Worm (Caenorhabditis elegans): ENCODE results near the gene oac-31.
A peak's percentile ranks its signal among the peaks of the same experiment; 100 is the strongest.

The oac-31 gene

DNA sequence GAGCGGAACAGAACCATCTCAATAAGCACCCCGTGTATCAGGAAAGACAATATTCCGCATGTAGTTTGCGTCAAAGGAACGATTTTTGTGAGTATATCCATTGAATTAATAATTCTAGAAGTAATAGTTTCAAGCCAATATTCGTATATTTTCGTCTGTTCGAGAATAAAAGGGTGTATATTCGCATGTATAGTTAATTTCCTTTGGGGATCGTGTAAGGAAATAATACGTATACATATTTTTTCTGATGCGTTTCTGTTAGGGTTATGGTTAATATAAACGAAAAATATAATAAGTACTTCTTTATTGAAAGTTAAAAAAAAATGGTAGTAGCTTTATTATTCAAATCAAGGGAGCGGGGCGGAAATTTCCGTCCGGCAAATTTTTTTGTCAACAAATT lies 13.7 kb downstream of the oac-31 start, which contains the start of gene str-236:
Gene str-236, minus strand, starts transcription at position 101 of the 400 bp plus-strand sequence.
- TF ChIP-seq klf-2 (GFP tag; conservative IDR thresholded peaks at IDR 0.05) (no peak), tab-1 (GFP tag; IDR thresholded peaks at IDR 0.05) (no peak)

DNA sequence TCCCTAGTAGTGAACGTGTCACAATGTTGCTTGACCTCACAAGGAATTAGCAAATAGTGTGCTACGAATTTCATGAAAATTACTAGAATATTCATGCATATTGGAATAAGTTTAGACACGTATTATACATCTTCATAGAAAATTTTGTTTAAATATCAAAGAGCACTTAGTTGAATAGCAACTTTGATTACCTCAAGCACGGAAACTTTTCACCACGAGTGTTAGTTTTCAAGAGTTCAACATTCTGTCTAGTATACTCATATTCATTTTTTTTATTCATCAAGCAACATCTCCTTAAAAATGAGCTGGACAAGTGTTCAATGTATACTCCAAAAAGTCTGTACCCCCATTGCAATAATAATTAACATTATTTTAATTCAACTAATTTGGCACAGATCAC lies 19.2 kb downstream of the oac-31 start, which contains the start of gene str-243:
Gene str-243, plus strand, starts transcription at position 301 of the 400 bp plus-strand sequence.
- TF ChIP-seq ref-1 (GFP tag; conservative IDR thresholded peaks at IDR 0.05) (no peak), cog-1 (tag; optimal IDR thresholded peaks at IDR 0.05) (no peak), T22C8.4 (GFP tag; IDR thresholded peaks at IDR 0.05) (no peak), klf-2 (GFP tag; conservative IDR thresholded peaks at IDR 0.05) (no peak), ztf-29 (GFP tag; IDR thresholded peaks at IDR 0.05) (no peak), tab-1 (GFP tag; IDR thresholded peaks at IDR 0.05) (no peak), med-1 (GFP tag; optimal IDR thresholded peaks at IDR 0.05; ENCODE audit: insufficient read depth) (no peak), ztf-23 (GFP tag; IDR thresholded peaks at IDR 0.05) (no peak), flt-1 (GFP tag; IDR thresholded peaks at IDR 0.05) (no peak)

- no peak for TF ChIP-seq ref-1 (GFP tag; conservative IDR thresholded peaks at IDR 0.05)
- TF ChIP-seq T22C8.4 (GFP tag; IDR thresholded peaks at IDR 0.05), result no peak
- TF ChIP-seq klf-2 (GFP tag; conservative IDR thresholded peaks at IDR 0.05), result no peak
- no peak for TF ChIP-seq med-1 (GFP tag; optimal IDR thresholded peaks at IDR 0.05; ENCODE audit: insufficient read depth)
- TF ChIP-seq ztf-29 (GFP tag; IDR thresholded peaks at IDR 0.05), result no peak
- no peak for TF ChIP-seq ztf-23 (GFP tag; IDR thresholded peaks at IDR 0.05)
- TF ChIP-seq tab-1 (GFP tag; IDR thresholded peaks at IDR 0.05), result no peak
- TF ChIP-seq flt-1 (GFP tag; IDR thresholded peaks at IDR 0.05), result no peak
- TF ChIP-seq cog-1 (tag; optimal IDR thresholded peaks at IDR 0.05), result no peak
These were observed 19.8 kb downstream of the oac-31 start, which contains the start of gene str-240 for ce11 chrV:1521845-1522244. str-240 (minus strand) TSS chrV:1521945.

DNA sequence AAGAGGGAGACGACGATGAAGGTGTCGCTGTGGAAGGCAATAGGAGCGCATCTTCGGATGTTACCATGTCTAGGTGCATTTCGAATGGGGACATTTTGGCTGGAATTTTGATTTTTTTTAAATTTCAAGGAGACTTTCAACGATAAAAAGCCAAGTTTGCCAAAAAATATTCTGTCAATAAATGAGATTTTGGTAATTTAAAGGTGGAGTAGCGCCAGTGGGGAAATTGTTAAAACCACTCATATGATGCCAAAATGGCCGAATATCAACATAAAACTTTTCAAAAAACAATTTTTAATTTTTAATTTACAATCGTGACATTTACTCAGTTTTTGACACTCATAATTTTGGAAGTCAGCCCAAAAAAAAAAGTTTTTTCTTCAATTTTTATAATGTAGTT lies 30.1 kb downstream of the oac-31 start, which contains the start of gene nhr-260:
Gene nhr-260, minus strand, starts transcription at position 101 of the 400 bp plus-strand sequence.
- no peak for TF ChIP-seq ztf-29 (GFP tag; IDR thresholded peaks at IDR 0.05)
- TF ChIP-seq ref-1 (GFP tag; conservative IDR thresholded peaks at IDR 0.05), result no peak
- no peak for TF ChIP-seq flt-1 (GFP tag; IDR thresholded peaks at IDR 0.05)
- TF ChIP-seq tab-1 (GFP tag; IDR thresholded peaks at IDR 0.05), result no peak

DNA sequence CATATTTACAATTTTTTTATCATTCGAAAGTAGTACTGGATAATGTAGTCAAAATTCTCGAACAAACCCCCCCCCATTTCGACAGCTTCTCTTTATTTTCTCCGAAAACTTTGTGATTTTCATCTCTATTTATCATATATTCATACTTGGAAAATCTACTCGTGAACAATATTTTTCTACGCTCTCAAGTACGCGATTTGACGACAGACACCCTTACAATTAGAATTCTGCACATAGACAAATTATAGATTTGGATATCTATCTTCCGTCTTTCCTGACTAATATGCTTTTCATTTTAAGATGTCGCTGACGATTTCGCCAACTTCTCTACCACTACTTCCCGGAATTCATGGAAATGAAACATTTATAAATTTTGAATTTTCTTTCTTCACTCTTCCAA lies 35.7 kb downstream of the oac-31 start, which contains the start of gene sru-28:
Gene sru-28, plus strand, starts transcription at position 301 of the 400 bp plus-strand sequence.
- TF ChIP-seq klf-2 (GFP tag; conservative IDR thresholded peaks at IDR 0.05) (no peak), ztf-29 (GFP tag; IDR thresholded peaks at IDR 0.05) (no peak), T22C8.4 (GFP tag; IDR thresholded peaks at IDR 0.05) (no peak), cog-1 (tag; optimal IDR thresholded peaks at IDR 0.05) (no peak), ztf-23 (GFP tag; IDR thresholded peaks at IDR 0.05) (no peak), tab-1 (GFP tag; IDR thresholded peaks at IDR 0.05) (no peak), ref-1 (GFP tag; conservative IDR thresholded peaks at IDR 0.05) (no peak), flt-1 (GFP tag; IDR thresholded peaks at IDR 0.05) (no peak), med-1 (GFP tag; optimal IDR thresholded peaks at IDR 0.05; ENCODE audit: insufficient read depth) (no peak)

ce11 chrV:1499140-1499539 lies 42.5 kb downstream of the oac-31 start, which contains the start of gene sru-27:
sru-27 (plus strand) TSS chrV:1499440.
- TF ChIP-seq ztf-23 (GFP tag; IDR thresholded peaks at IDR 0.05) (no peak), med-1 (GFP tag; optimal IDR thresholded peaks at IDR 0.05; ENCODE audit: insufficient read depth) (no peak), flt-1 (GFP tag; IDR thresholded peaks at IDR 0.05) (no peak), klf-2 (GFP tag; conservative IDR thresholded peaks at IDR 0.05) (no peak), T22C8.4 (GFP tag; IDR thresholded peaks at IDR 0.05) (no peak), ref-1 (GFP tag; conservative IDR thresholded peaks at IDR 0.05) (no peak)

DNA sequence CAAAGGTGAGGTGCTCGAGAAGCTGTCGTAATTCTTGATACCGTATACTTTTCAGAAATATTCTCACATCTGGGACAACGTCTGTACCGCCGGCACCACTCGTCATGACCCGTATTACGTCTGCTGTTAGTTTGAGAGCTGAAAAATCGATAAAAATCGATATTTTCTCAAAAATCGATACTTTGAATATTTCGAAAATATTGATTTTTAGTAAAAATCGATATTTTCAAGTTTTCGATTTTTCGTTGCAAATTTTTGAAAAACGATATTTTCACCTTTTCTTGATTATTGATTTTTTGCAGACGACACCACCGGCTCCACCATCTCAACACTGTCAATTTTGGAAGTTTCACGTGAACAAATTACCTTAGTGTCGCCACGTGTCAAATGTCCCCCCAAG lies 45.9 kb downstream of the oac-31 start:
- TF ChIP-seq klf-2 (GFP tag; conservative IDR thresholded peaks at IDR 0.05), result no peak
- peak; percentile 80 for TF ChIP-seq T22C8.4 (GFP tag; IDR thresholded peaks at IDR 0.05)

- TF ChIP-seq ref-1 (GFP tag; conservative IDR thresholded peaks at IDR 0.05), result no peak
- TF ChIP-seq cog-1 (tag; optimal IDR thresholded peaks at IDR 0.05), result no peak
These were observed 46.4 kb downstream of the oac-31 start, which contains the start of gene C38C3.3 for ce11 chrV:1495334-1495733. C38C3.3 (plus strand) TSS chrV:1495634.

DNA sequence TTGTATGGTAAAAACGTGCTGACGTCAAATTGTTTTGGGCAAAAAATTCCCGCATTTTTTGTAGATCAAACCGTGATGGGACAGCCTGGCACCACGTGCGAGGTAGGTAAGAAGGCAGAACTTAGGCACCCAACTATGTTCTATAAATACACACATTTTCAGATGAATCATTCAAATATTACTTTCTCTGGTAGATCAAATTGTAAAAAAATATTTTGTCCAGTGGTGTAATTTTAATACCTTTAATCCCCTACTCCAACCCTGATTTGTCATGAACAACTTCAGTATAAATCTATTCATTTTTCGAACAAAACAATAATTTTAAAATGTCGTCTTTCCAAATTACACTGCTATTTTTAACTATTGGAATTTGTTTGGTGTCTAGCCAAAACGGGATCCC lies 47.2 kb downstream of the oac-31 start, which contains the start of gene spig-7:
Gene spig-7, plus strand, starts transcription at position 301 of the 400 bp plus-strand sequence.
- TF ChIP-seq ztf-29 (GFP tag; IDR thresholded peaks at IDR 0.05), result no peak
- TF ChIP-seq flt-1 (GFP tag; IDR thresholded peaks at IDR 0.05), result no peak
- TF ChIP-seq tab-1 (GFP tag; IDR thresholded peaks at IDR 0.05), result no peak
- no peak for TF ChIP-seq med-1 (GFP tag; optimal IDR thresholded peaks at IDR 0.05; ENCODE audit: insufficient read depth)
- no peak for TF ChIP-seq ztf-23 (GFP tag; IDR thresholded peaks at IDR 0.05)
- no peak for TF ChIP-seq ref-1 (GFP tag; conservative IDR thresholded peaks at IDR 0.05)
- TF ChIP-seq klf-2 (GFP tag; conservative IDR thresholded peaks at IDR 0.05), result no peak
- no peak for TF ChIP-seq T22C8.4 (GFP tag; IDR thresholded peaks at IDR 0.05)
- no peak for TF ChIP-seq cog-1 (tag; optimal IDR thresholded peaks at IDR 0.05)

DNA sequence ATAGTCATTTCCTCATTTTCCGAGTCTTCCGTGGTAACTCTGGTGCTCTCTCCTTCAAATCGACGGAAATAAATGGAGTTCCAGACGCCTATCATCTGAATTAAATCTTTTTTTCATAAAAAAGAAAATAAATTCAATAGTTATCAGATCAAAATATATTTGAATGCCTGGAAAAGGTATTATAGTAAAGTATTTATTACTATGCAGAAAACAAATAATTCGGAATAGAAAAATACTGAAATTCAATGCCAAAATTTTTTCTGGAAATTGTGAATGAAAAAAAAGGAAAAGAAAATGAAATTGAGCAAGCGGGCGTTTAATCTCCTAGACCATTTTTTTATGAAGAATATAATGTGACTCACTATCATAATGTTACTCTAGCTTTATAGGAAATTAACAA lies 50.2 kb downstream of the oac-31 start, which contains the start of gene C38C3.6:
Gene C38C3.6, minus strand, starts transcription at position 101 of the 400 bp plus-strand sequence.
- TF ChIP-seq ztf-23 (GFP tag; IDR thresholded peaks at IDR 0.05) (no peak), ztf-29 (GFP tag; IDR thresholded peaks at IDR 0.05) (no peak), cog-1 (tag; optimal IDR thresholded peaks at IDR 0.05) (no peak), med-1 (GFP tag; optimal IDR thresholded peaks at IDR 0.05; ENCODE audit: insufficient read depth) (no peak)

DNA sequence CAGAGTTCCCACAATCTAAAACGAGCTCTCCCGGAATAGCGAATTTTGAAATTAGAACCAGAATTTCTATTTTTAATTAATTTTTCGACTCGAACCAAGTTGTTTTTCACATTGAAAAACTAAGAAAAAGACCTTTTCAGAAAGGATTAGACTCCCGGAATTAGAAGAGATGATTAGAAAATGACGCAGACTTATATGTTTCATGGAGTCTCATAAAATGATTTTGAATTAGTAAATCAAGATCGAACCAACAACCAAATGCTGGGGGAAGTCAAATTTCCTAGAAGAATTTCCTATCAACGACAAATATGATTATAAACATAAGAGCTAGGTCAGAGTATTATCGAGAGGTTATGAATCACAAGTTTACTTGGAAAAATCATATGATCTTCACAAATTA lies 53.0 kb downstream of the oac-31 start:
- no peak for TF ChIP-seq ztf-29 (GFP tag; IDR thresholded peaks at IDR 0.05)
